Worm (Caenorhabditis elegans): ENCODE measurements around the gene E02C12.10.

DNA sequence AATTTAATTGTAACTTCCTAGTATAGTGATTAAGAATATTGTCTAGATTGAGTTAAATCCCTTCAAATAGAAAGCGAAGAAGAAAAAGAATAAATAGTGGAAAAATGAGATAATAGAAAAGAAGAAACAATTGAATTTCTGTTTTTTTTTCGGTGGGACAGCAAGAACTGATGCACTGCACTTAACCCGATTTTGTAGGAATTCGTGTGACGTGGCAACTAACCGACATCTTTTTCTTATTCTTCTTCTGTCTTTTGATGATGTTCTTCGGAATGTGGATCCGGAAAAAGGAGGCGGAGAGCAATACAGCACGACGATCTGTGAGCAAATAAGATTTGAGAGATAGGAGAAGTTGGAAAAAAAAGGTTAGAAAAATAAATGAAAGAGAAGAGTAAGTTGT is 30.7 kb upstream of the E02C12.10 start:
- TF ChIP-seq sem-2 (GFP tag; optimal IDR thresholded peaks at IDR 0.05), result no peak
- no peak for TF ChIP-seq flh-1 (GFP tag; optimal IDR thresholded peaks at IDR 0.05)
- no peak for TF ChIP-seq lsy-2 (tag; optimal IDR thresholded peaks at IDR 0.05)
- no peak for TF ChIP-seq bed-3 (GFP tag; optimal IDR thresholded peaks at IDR 0.05)
- no peak for TF ChIP-seq nhr-12 (tag; optimal IDR thresholded peaks at IDR 0.05)
- no peak for TF ChIP-seq drap-1 (GFP tag; optimal IDR thresholded peaks at IDR 0.05)
- no peak for TF ChIP-seq snpc-4 (tag; optimal IDR thresholded peaks at IDR 0.05)

Data from whole organism, mixed stage, embryonic.